Fruit fly (Drosophila melanogaster): ENCODE results near the gene CG11865.
"Not testable (repeated sequence)": the region's sequence is repeated elsewhere in the genome, so short reads cannot be mapped to it uniquely, and the experiment has no call there.

CG11865 gene

dm6 chr2L:15643791-15644190, 27.0 kb downstream of the CG11865 start (continued):
- TF ChIP-seq CG8632 (GFP tag; optimal IDR thresholded peaks at IDR 0.05), result no peak
- TF ChIP-seq CG10631 (GFP tag; optimal IDR thresholded peaks at IDR 0.05), result no peak
- TF ChIP-seq pdm3 (GFP tag; optimal IDR thresholded peaks at IDR 0.05), result peak; percentile 15
- no peak for TF ChIP-seq Eip78C (GFP tag)
- TF ChIP-seq fd85E (GFP tag; optimal IDR thresholded peaks at IDR 0.05), result no peak
- no peak for TF ChIP-seq Gug (GFP tag; IDR thresholded peaks at IDR 0.05)
- no peak for TF ChIP-seq eg (GFP tag; IDR thresholded peaks at IDR 0.05)

dm6 chr2L:15659374-15659773, 42.6 kb downstream of the CG11865 start, which contains the start of gene CG44141:
CG44141 (minus strand) TSS chr2L:15659474.
- not testable (repeated sequence) for TF ChIP-seq CG32006, CG6276, Sox14 (GFP tag; optimal IDR thresholded peaks at IDR 0.05)

dm6 chr2L:15660741-15661140, 43.9 kb downstream of the CG11865 start, which contains the start of gene CG18477:
CG18477 (plus strand) TSS chr2L:15661041.
- not testable (repeated sequence) for TF ChIP-seq salr, CG8319, pdm3 (GFP tag; optimal IDR thresholded peaks at IDR 0.05)

All from whole organism, prepupa.